Worm (Caenorhabditis elegans): ENCODE data around the gene cnp-3.

ce11 chrX:17140447-17140846, 2.5 kb upstream of the cnp-3 start:
- TF ChIP-seq lin-15B (tag; optimal IDR thresholded peaks at IDR 0.05) (no peak), nhr-85 (tag) (no peak), zag-1 (tag; optimal IDR thresholded peaks at IDR 0.05) (no peak), fkh-8 (tag; optimal IDR thresholded peaks at IDR 0.05) (no peak), F16B12.6 (tag; optimal IDR thresholded peaks at IDR 0.05) (no peak), jun-1 (tag; optimal IDR thresholded peaks at IDR 0.05) (no peak)

All from whole organism, L1 larva.